Fruit fly (Drosophila melanogaster): ENCODE data around the gene BRWD3.

dm6 chr3R:24295556-24296465 lies 23.0 kb upstream of the BRWD3 start:
- TF ChIP-seq psq (optimal IDR thresholded peaks at IDR 0.05) = no peak
- TF ChIP-seq CG8478 (optimal IDR thresholded peaks at IDR 0.05) = no peak
- TF ChIP-seq usp (GFP tag; optimal IDR thresholded peaks at IDR 0.05) = no peak

All from whole organism.